Fruit fly (Drosophila melanogaster) whole organism, embryonic: ENCODE results near the gene Bap60.
A peak's percentile ranks its signal among the peaks of the same experiment; 100 is the strongest.

Experiments
- Abd-B ChIP-seq: fragments of 200-800 bp; sonication (Bioruptor generic); optimal IDR thresholded peaks from 2 replicates; lab custom pipeline; 2018; ENCODE audit warnings: missing biosample characterization, mild to moderate bottlenecking, missing genetic modification characterization, moderate library complexity
- Bteb2 ChIP-seq: fragments of 200-800 bp; sonication (Bioruptor generic); optimal IDR thresholded peaks from 2 replicates; lab custom pipeline; 2016; ENCODE audit warnings: missing biosample characterization, missing genetic modification characterization
- CG10209 ChIP-seq: fragments of 200-800 bp; sonication (Bioruptor generic); optimal IDR thresholded peaks from 3 replicates; lab custom pipeline; 2017; ENCODE audit warnings: missing biosample characterization, mild to moderate bottlenecking, missing genetic modification characterization, missing genetic modification reagents
- CG13123 ChIP-seq: fragments of 200-800 bp; sonication (Bioruptor generic); optimal IDR thresholded peaks from 2 replicates; lab custom pipeline; 2016; ENCODE audit warnings: missing biosample characterization, missing genetic modification characterization
- CG14014 ChIP-seq: fragments of 200-800 bp; sonication (Bioruptor generic); IDR thresholded peaks from 2 replicates; pipeline ENCODE4 v1.3.6; 2022; ENCODE audit warnings: missing biosample characterization, missing genetic modification characterization
- CG17912 ChIP-seq: fragments of 200-800 bp; sonication (Bioruptor generic); optimal IDR thresholded peaks from 2 replicates; lab custom pipeline; 2018; ENCODE audit warnings: missing biosample characterization, mild to moderate bottlenecking, missing genetic modification characterization
- CG18619 ChIP-seq: fragments of 200-800 bp; sonication (Bioruptor generic); optimal IDR thresholded peaks from 3 replicates; lab custom pipeline; 2017; ENCODE audit warnings: missing biosample characterization, mild to moderate bottlenecking, missing genetic modification characterization
- CG2678 ChIP-seq: fragments of 200-800 bp; sonication (Bioruptor generic); optimal IDR thresholded peaks from 3 replicates; lab custom pipeline; 2019; ENCODE audit warnings: missing biosample characterization, mild to moderate bottlenecking, missing genetic modification characterization, moderate library complexity
- CG31388 ChIP-seq: fragments of 200-800 bp; sonication (Bioruptor generic); optimal IDR thresholded peaks from 2 replicates; lab custom pipeline; 2016; ENCODE audit warnings: missing biosample characterization, missing genetic modification characterization
- CG32767 ChIP-seq: fragments of 200-800 bp; sonication (Bioruptor generic); IDR thresholded peaks from 2 replicates; pipeline ENCODE4 v1.3.6; 2022; ENCODE audit warnings: missing biosample characterization, missing genetic modification characterization
- CG4328 ChIP-seq: fragments of 200-800 bp; sonication (Bioruptor generic); optimal IDR thresholded peaks from 3 replicates; lab custom pipeline; 2017; ENCODE audit warnings: missing biosample characterization, missing genetic modification reagents, missing genetic modification characterization
- CG7745 ChIP-seq: fragments of 200-800 bp; sonication (Bioruptor generic); optimal IDR thresholded peaks from 2 replicates; lab custom pipeline; 2018; ENCODE audit warnings: missing biosample characterization, mild to moderate bottlenecking, missing genetic modification characterization, moderate library complexity
- CG7928 ChIP-seq: fragments of 200-800 bp; sonication (Bioruptor generic); optimal IDR thresholded peaks from 2 replicates; lab custom pipeline; 2017; ENCODE audit warnings: missing biosample characterization, mild to moderate bottlenecking, missing genetic modification characterization
- CG7987 ChIP-seq: fragments of 200-800 bp; sonication (Bioruptor generic); optimal IDR thresholded peaks from 2 replicates; lab custom pipeline; 2018; ENCODE audit warnings: missing biosample characterization, mild to moderate bottlenecking, missing genetic modification characterization, moderate library complexity
- CG9727 ChIP-seq: fragments of 200-800 bp; sonication (Bioruptor generic); optimal IDR thresholded peaks from 3 replicates; lab custom pipeline; 2017; ENCODE audit warnings: missing biosample characterization, mild to moderate bottlenecking, missing genetic modification characterization
- CTCF ChIP-seq: fragments of 200-800 bp; sonication (Bioruptor generic); optimal IDR thresholded peaks from 2 replicates; lab custom pipeline; 2017; ENCODE audit warnings: missing biosample characterization, mild to moderate bottlenecking, missing genetic modification characterization, moderate library complexity
- CrebB ChIP-seq: fragments of 200-800 bp; sonication (Bioruptor generic); optimal IDR thresholded peaks from 3 replicates; lab custom pipeline; 2018; ENCODE audit warnings: missing biosample characterization, mild to moderate bottlenecking, missing genetic modification characterization
- Dad ChIP-seq: fragments of 200-800 bp; sonication (Bioruptor generic); optimal IDR thresholded peaks from 3 replicates; lab custom pipeline; 2016; ENCODE audit warnings: missing biosample characterization, missing genetic modification characterization
- Ets97D ChIP-seq: fragments of 200-800 bp; sonication (Bioruptor generic); optimal IDR thresholded peaks from 3 replicates; lab custom pipeline; 2016; ENCODE audit warnings: missing biosample characterization, missing genetic modification characterization
- Gsc ChIP-seq: fragments of 200-800 bp; sonication (Bioruptor generic); IDR thresholded peaks from 2 replicates; pipeline ENCODE4 v1.3.6; 2022; ENCODE audit warnings: missing biosample characterization, missing genetic modification characterization
- Hmx ChIP-seq: fragments of 200-800 bp; sonication (Bioruptor generic); optimal IDR thresholded peaks from 2 replicates; lab custom pipeline; 2016; ENCODE audit warnings: missing biosample characterization, missing genetic modification characterization
- Kr ChIP-seq: fragments of 200-800 bp; sonication (Bioruptor generic); optimal IDR thresholded peaks from 2 replicates; lab custom pipeline; 2017; ENCODE audit warnings: missing biosample characterization, mild to moderate bottlenecking, missing genetic modification characterization
- Meics ChIP-seq: fragments of 200-800 bp; sonication (Bioruptor generic); optimal IDR thresholded peaks from 2 replicates; lab custom pipeline; 2017; ENCODE audit warnings: missing biosample characterization, mild to moderate bottlenecking, missing genetic modification characterization
- Nf-YC ChIP-seq: fragments of 200-800 bp; optimal IDR thresholded peaks from 3 replicates; lab custom pipeline; 2019; ENCODE audit warnings: missing biosample characterization, mild to moderate bottlenecking, missing genetic modification characterization, moderate library complexity
- Tbp ChIP-seq: fragments of >200 bp; optimal IDR thresholded peaks from 2 replicates; lab custom pipeline; 2018; ENCODE audit warnings: missing biosample characterization, missing genetic modification characterization
- az2 ChIP-seq: fragments of 200-800 bp; sonication (Bioruptor generic); optimal IDR thresholded peaks from 3 replicates; lab custom pipeline; 2016; ENCODE audit warnings: missing biosample characterization, missing genetic modification characterization
- bowl ChIP-seq: fragments of 200-800 bp; sonication (Bioruptor generic); IDR thresholded peaks from 2 replicates; pipeline ENCODE4 v1.3.6; 2022; ENCODE audit warnings: missing biosample characterization, missing genetic modification characterization
- btn ChIP-seq: fragments of 200-800 bp; sonication (Bioruptor generic); optimal IDR thresholded peaks from 2 replicates; lab custom pipeline; 2016; ENCODE audit warnings: missing biosample characterization, missing genetic modification characterization
- cad ChIP-seq: fragments of >200 bp; optimal IDR thresholded peaks from 2 replicates; lab custom pipeline; 2017; ENCODE audit warnings: missing biosample characterization, missing genetic modification characterization
- cg ChIP-seq: fragments of 200-800 bp; sonication (Bioruptor generic); optimal IDR thresholded peaks from 3 replicates; lab custom pipeline; 2019; ENCODE audit warnings: missing biosample characterization, mild to moderate bottlenecking, missing genetic modification characterization, moderate library complexity
- crc ChIP-seq: fragments of 200-800 bp; sonication (Bioruptor generic); optimal IDR thresholded peaks from 2 replicates; lab custom pipeline; 2016; ENCODE audit warnings: missing biosample characterization, missing genetic modification characterization
- crp ChIP-seq, 2 experiments: fragments of 200-800 bp; sonication (Bioruptor generic); optimal IDR thresholded peaks; 2 replicates in 1 of 2; 3 replicates in 1 of 2; lab custom pipeline; 2017; ENCODE audit warnings: missing biosample characterization in 2 of 2, missing genetic modification characterization in 2 of 2, mild to moderate bottlenecking in 1 of 2, moderate library complexity in 1 of 2
- dmrt11E ChIP-seq: fragments of 200-800 bp; sonication (Bioruptor generic); optimal IDR thresholded peaks from 3 replicates; lab custom pipeline; 2018; ENCODE audit warnings: missing biosample characterization, mild to moderate bottlenecking, missing genetic modification characterization, moderate library complexity
- eve ChIP-seq, 2 experiments: fragments of >200 bp; optimal IDR thresholded peaks; 2 replicates each; lab custom pipeline; 2017; ENCODE audit warnings: missing biosample characterization in 2 of 2, missing genetic modification characterization in 2 of 2
- ftz-f1 ChIP-seq: fragments of 200-800 bp; sonication (Bioruptor generic); optimal IDR thresholded peaks from 2 replicates; lab custom pipeline; 2016; ENCODE audit warnings: missing biosample characterization, missing genetic modification characterization
- gce ChIP-seq: fragments of 200-800 bp; sonication (Bioruptor generic); IDR thresholded peaks from 3 replicates; pipeline ENCODE4 v1.3.6; 2022; ENCODE audit warnings: missing biosample characterization, missing genetic modification characterization
- gcm ChIP-seq: fragments of 200-800 bp; sonication (Bioruptor generic); optimal IDR thresholded peaks from 2 replicates; lab custom pipeline; 2019; ENCODE audit warnings: missing biosample characterization, mild to moderate bottlenecking, missing genetic modification characterization, moderate library complexity
- gem ChIP-seq: fragments of 200-800 bp; sonication (Bioruptor generic); optimal IDR thresholded peaks from 2 replicates; lab custom pipeline; 2019; ENCODE audit warnings: missing biosample characterization, mild to moderate bottlenecking, missing genetic modification characterization, moderate library complexity
- lab ChIP-seq: fragments of 200-800 bp; sonication (Bioruptor generic); optimal IDR thresholded peaks from 3 replicates; lab custom pipeline; 2017; ENCODE audit warnings: missing biosample characterization, missing genetic modification characterization, mild to moderate bottlenecking, moderate library complexity, missing genetic modification reagents
- luna ChIP-seq: fragments of 200-800 bp; sonication (Bioruptor generic); optimal IDR thresholded peaks from 2 replicates; lab custom pipeline; 2016; ENCODE audit warnings: missing biosample characterization, missing genetic modification characterization
- mirr ChIP-seq: fragments of 200-800 bp; sonication (Bioruptor generic); optimal IDR thresholded peaks from 3 replicates; lab custom pipeline; 2018; ENCODE audit warnings: missing biosample characterization, mild to moderate bottlenecking, missing genetic modification characterization
- nerfin-1 ChIP-seq: fragments of 200-800 bp; sonication (Bioruptor generic); optimal IDR thresholded peaks from 3 replicates; lab custom pipeline; 2019; ENCODE audit warnings: missing biosample characterization, mild to moderate bottlenecking, missing genetic modification characterization, moderate library complexity
- oc ChIP-seq: fragments of 200-800 bp; sonication (Bioruptor generic); optimal IDR thresholded peaks from 2 replicates; lab custom pipeline; 2018; ENCODE audit warnings: missing biosample characterization, mild to moderate bottlenecking, missing genetic modification characterization, moderate library complexity
- p53 ChIP-seq: fragments of 200-800 bp; sonication (Bioruptor generic); optimal IDR thresholded peaks from 2 replicates; lab custom pipeline; 2016; ENCODE audit warnings: missing biosample characterization, missing genetic modification characterization
- peb ChIP-seq: fragments of 200-800 bp; sonication (Bioruptor generic); IDR thresholded peaks from 2 replicates; pipeline ENCODE4 v1.3.6; 2022; ENCODE audit warnings: missing biosample characterization, missing genetic modification characterization
- ranshi ChIP-seq: fragments of 200-800 bp; sonication (Bioruptor generic); IDR thresholded peaks from 2 replicates; pipeline ENCODE4 v1.3.6; 2022; ENCODE audit warnings: missing biosample characterization, missing genetic modification characterization
- shn ChIP-seq: fragments of 200-800 bp; sonication (Bioruptor generic); optimal IDR thresholded peaks from 3 replicates; lab custom pipeline; 2016; ENCODE audit warnings: missing biosample characterization, missing genetic modification characterization
- sima ChIP-seq: fragments of 200-800 bp; sonication (Bioruptor generic); optimal IDR thresholded peaks from 2 replicates; lab custom pipeline; 2016; ENCODE audit warnings: missing biosample characterization, missing genetic modification characterization
- slbo ChIP-seq: fragments of 200-800 bp; sonication (Bioruptor generic); IDR thresholded peaks from 2 replicates; pipeline ENCODE4 v1.3.6; 2022; ENCODE audit warnings: missing biosample characterization, missing genetic modification characterization
- sob ChIP-seq: fragments of 200-800 bp; sonication (Bioruptor generic); IDR thresholded peaks from 2 replicates; pipeline ENCODE4 v1.3.6; 2022; ENCODE audit warnings: missing biosample characterization, missing genetic modification characterization
- sr ChIP-seq: fragments of 200-800 bp; sonication (Bioruptor generic); IDR thresholded peaks from 3 replicates; pipeline ENCODE4 v1.3.6; 2022; ENCODE audit warnings: missing biosample characterization, missing genetic modification characterization

Gene Bap60

DNA sequence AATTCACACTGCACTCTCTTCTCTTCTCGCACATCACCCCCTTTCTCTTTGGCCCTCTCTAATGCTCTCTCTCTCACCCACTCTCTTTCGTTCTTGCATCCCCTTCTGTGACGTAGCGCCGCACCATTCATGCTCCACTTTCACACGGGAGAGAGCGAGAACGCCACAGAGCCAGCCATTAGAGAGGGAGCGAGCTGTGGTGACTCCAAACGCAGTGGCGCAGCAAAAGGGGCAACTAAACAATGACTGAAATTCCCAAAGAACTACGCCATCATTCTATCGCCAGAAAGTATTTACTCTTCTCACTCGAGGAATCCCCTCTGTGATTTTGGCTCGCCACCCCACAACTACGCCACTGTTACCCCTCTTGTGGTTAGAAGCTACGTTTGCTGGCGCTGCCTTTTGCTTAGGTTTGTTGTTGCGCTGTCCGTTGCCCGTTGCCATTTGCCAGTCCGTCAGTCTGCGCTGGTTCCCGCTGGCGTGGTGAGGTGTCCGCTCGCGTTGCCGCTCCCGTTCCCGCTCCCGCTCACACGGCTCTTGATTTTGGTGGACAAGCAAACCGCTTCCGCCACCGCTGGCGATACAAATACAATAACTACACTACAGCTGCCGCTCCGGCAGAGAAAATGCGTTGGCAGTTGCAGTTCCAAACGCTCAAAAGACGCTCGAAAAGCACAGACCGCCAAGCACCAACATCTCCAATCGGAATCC lies 28.1 kb downstream of the Bap60 start (continued):
- TF ChIP-seq Abd-B (GFP tag; lab: Kevin White, UChicago): peak; percentile 97
- TF ChIP-seq CG31388 (GFP tag; lab: Kevin White, UChicago): peak; percentile 97
- TF ChIP-seq CG7987: peak; percentile 95
- peak; percentile 98 for TF ChIP-seq bowl
- TF ChIP-seq eve (GFP tag; optimal IDR thresholded peaks at IDR 0.05; lab: Kevin White, UChicago): peak; percentile 46 to 95
- peak; percentile 98 for TF ChIP-seq CrebB
- peak; percentile 94 for TF ChIP-seq Ets97D (GFP tag; lab: Kevin White, UChicago)
- TF ChIP-seq p53 (GFP tag; lab: Kevin White, UChicago): peak; percentile 97
- no peak for TF ChIP-seq Tbp (GFP tag; lab: Kevin White, UChicago)
- TF ChIP-seq peb (GFP tag; lab: Robert Waterston, UW): peak; percentile 97
- peak; percentile 96 for TF ChIP-seq Hmx (GFP tag; lab: Kevin White, UChicago)
- TF ChIP-seq sob (GFP tag; lab: Robert Waterston, UW): peak; percentile 99
- TF ChIP-seq oc (tag; lab: Kevin White, UChicago): peak; percentile 98
- TF ChIP-seq Nf-YC (tag; lab: Kevin White, UChicago): peak; percentile 89
- peak; percentile 98 for TF ChIP-seq luna
- TF ChIP-seq gem: peak; percentile 99
- peak; percentile 95 for TF ChIP-seq nerfin-1
- TF ChIP-seq CG9727: peak; percentile 98
- peak; percentile 85 for TF ChIP-seq CG7928 (GFP tag; lab: Kevin White, UChicago)
- TF ChIP-seq CG32767: peak; percentile 98
- peak; percentile 97 for TF ChIP-seq Gsc (GFP tag; lab: Robert Waterston, UW)
- TF ChIP-seq sima (GFP tag; lab: Kevin White, UChicago): peak; percentile 97
- peak; percentile 99 for TF ChIP-seq CG10209
- peak; percentile 99 for TF ChIP-seq ranshi
- peak; percentile 98 for TF ChIP-seq mirr (GFP tag; lab: Kevin White, UChicago)
- TF ChIP-seq sr: peak; percentile 98
- TF ChIP-seq CG18619: peak; percentile 99
- TF ChIP-seq slbo (GFP tag; lab: Robert Waterston, UW): peak; percentile 100
- no peak for TF ChIP-seq cg (GFP tag; lab: Kevin White, UChicago)
- TF ChIP-seq CG2678 (tag; lab: Kevin White, UChicago): peak; percentile 99
- TF ChIP-seq CG17912: peak; percentile 82
- TF ChIP-seq crc (GFP tag; lab: Kevin White, UChicago): peak; percentile 99
- peak; percentile 97 for TF ChIP-seq gcm (GFP tag; lab: Kevin White, UChicago)
- TF ChIP-seq shn: peak; percentile 99
- TF ChIP-seq cad: no peak
- TF ChIP-seq CG7745 (tag; lab: Kevin White, UChicago): peak; percentile 72
- peak; percentile 99 for TF ChIP-seq gce (GFP tag; lab: Robert Waterston, UW)
- peak; percentile 96 for TF ChIP-seq CG4328 (GFP tag; lab: Kevin White, UChicago)
- TF ChIP-seq Dad (GFP tag; lab: Kevin White, UChicago): peak; percentile 99
- TF ChIP-seq CTCF (GFP tag; lab: Kevin White, UChicago): peak; percentile 74
- peak; percentile 100 for TF ChIP-seq lab (GFP tag; lab: Kevin White, UChicago)
- peak; percentile 99 for TF ChIP-seq CG14014 (GFP tag; lab: Robert Waterston, UW)
- peak; percentile 98 for TF ChIP-seq CG13123 (GFP tag; lab: Kevin White, UChicago)
- peak; percentile 96 for TF ChIP-seq ftz-f1
- peak; percentile 82 for TF ChIP-seq Kr (GFP tag; lab: Kevin White, UChicago)
- peak; percentile 99 for TF ChIP-seq az2 (GFP tag; lab: Kevin White, UChicago)
- peak; percentile 98 for TF ChIP-seq btn (GFP tag; lab: Kevin White, UChicago)
- TF ChIP-seq Bteb2 (GFP tag; lab: Kevin White, UChicago): peak; percentile 99
- TF ChIP-seq Meics (GFP tag; lab: Kevin White, UChicago): peak; percentile 99
- peak in 1 of 2 experiments; percentile 74 for TF ChIP-seq crp (GFP tag; optimal IDR thresholded peaks at IDR 0.05; lab: Kevin White, UChicago)
- TF ChIP-seq dmrt11E (tag; lab: Kevin White, UChicago): peak; percentile 95
